Worm (Caenorhabditis elegans): Measurements from ENCODE around the gene C17C3.24.
A peak's percentile ranks its signal among the peaks of the same experiment; 100 is the strongest.

The C17C3.24 gene

DNA sequence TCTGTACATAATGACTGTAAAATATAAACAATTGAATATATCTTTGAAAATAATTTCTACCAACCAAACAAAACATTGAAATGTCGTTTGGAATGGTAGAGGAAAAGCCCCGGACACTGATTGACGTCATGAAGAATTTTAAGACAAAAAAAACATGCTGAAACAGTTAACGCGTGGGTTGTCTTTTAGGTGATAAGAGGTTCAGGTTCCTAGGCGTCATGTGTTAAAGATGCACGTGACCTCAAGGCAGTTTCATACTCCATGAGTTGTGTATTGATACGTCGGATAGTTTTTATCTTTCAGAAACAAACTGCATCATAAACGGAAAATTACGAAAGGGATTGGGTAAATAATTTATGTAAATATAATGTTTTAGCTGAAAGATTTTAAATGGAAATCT, 15.5 kb upstream of the C17C3.24 start:
- peak; percentile 55 for TF ChIP-seq nhr-80 (tag; optimal IDR thresholded peaks at IDR 0.05)
- no peak for TF ChIP-seq lir-1 (GFP tag; conservative IDR thresholded peaks at IDR 0.05)
- no peak for TF ChIP-seq snpc-4 (GFP tag; optimal IDR thresholded peaks at IDR 0.05)
- TF ChIP-seq snpc-4 (tag; optimal IDR thresholded peaks at IDR 0.05) = peak in 1 of 4 experiments; percentile 7
- TF ChIP-seq nfyb-1 (GFP tag; IDR thresholded peaks at IDR 0.05) = no peak
- no peak for TF ChIP-seq lin-54 (GFP tag; optimal IDR thresholded peaks at IDR 0.05)
- no peak for TF ChIP-seq F33H1.4 (GFP tag; IDR thresholded peaks at IDR 0.05)

DNA sequence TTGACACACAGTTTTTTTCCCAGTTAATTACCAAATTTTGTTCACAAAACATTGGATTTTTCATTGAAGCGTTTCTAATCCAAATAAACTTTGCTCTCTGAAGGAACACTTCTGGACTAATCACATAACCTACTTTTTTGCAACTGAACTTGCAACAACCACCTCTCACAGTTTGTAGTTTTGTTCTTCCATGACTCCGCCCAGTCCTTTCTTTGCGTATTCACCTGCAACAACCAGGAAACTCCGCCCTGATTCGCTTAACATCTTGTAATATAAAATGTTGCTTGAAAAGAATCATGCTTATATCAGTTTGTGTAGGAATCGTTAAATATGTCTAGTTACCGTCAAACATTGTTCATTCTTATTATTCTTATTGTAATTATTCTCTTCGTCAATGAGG, 14.8 kb upstream of the C17C3.24 start, which contains the start of gene ins-11:
Gene ins-11 (plus strand): TSS at position 301 of the 400 bp plus-strand sequence.
- TF ChIP-seq bed-1 (GFP tag; IDR thresholded peaks at IDR 0.05) = no peak
- TF ChIP-seq nfya-1 (tag; optimal IDR thresholded peaks at IDR 0.05; ENCODE audit: borderline replicate concordance, insufficient read depth) = no peak
- TF ChIP-seq athp-1 (tag; optimal IDR thresholded peaks at IDR 0.05) = no peak
- TF ChIP-seq ama-1 (optimal IDR thresholded peaks at IDR 0.05) = no peak
- TF ChIP-seq ama-1 (GFP tag; optimal IDR thresholded peaks at IDR 0.05) = no peak
- TF ChIP-seq snpc-1.3 (tag; optimal IDR thresholded peaks at IDR 0.05; ENCODE audit: insufficient read depth) = no peak
- TF ChIP-seq nhr-80 (tag; optimal IDR thresholded peaks at IDR 0.05) = no peak
- no peak for TF ChIP-seq dox-1 (GFP tag; IDR thresholded peaks at IDR 0.05)
- no peak for TF ChIP-seq lin-40 (tag; optimal IDR thresholded peaks at IDR 0.05)
- TF ChIP-seq madf-3 (GFP tag; IDR thresholded peaks at IDR 0.05) = no peak
- no peak for TF ChIP-seq mxl-1 (tag; optimal IDR thresholded peaks at IDR 0.05)

DNA sequence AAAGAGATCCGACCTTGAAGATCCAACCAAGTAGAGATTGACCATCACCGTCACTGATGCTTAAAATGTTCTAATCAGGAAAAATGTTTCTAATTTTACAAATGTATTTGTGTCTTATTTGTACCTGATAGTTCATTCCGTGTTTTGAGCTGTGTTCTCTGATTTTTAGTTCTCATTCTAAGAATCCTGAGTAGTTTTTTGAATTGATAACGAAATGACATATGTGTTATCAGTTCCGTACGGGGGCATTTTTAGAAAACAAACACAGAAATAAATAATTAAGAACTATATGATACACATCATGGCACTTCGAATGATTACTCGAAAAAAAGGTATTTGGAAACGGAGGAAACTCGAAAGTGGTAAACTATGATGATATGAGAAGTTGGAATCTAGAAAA, 13.9 kb upstream of the C17C3.24 start:
- TF ChIP-seq attf-3 (GFP tag; conservative IDR thresholded peaks at IDR 0.05) (no peak), mel-28 (tag; optimal IDR thresholded peaks at IDR 0.05; ENCODE audit: borderline replicate concordance) (no peak), zfh-2 (GFP tag; conservative IDR thresholded peaks at IDR 0.05) (no peak), cebp-1 (GFP tag; IDR thresholded peaks at IDR 0.05) (no peak), cebp-1 (tag; optimal IDR thresholded peaks at IDR 0.05) (no peak), bed-1 (GFP tag; IDR thresholded peaks at IDR 0.05) (no peak), sdz-38 (tag; optimal IDR thresholded peaks at IDR 0.05) (no peak), nfya-1 (tag; optimal IDR thresholded peaks at IDR 0.05; ENCODE audit: borderline replicate concordance, insufficient read depth) (no peak), nhr-179 (tag; optimal IDR thresholded peaks at IDR 0.05) (no peak), F23B12.7 (tag; optimal IDR thresholded peaks at IDR 0.05; ENCODE audit: insufficient read depth) (no peak), Y67H2A.10 (GFP tag; conservative IDR thresholded peaks at IDR 0.05) (no peak), sptf-2 (GFP tag; optimal IDR thresholded peaks at IDR 0.05) (no peak), madf-10 (tag; optimal IDR thresholded peaks at IDR 0.05) (no peak), somi-1 (GFP tag; optimal IDR thresholded peaks at IDR 0.05) (no peak), ztf-25 (GFP tag; IDR thresholded peaks at IDR 0.05) (no peak), let-607 (tag; optimal IDR thresholded peaks at IDR 0.05) (no peak), B0035.1 (tag; optimal IDR thresholded peaks at IDR 0.05) (no peak), athp-1 (tag; optimal IDR thresholded peaks at IDR 0.05) (no peak), madf-8 (GFP tag; conservative IDR thresholded peaks at IDR 0.05) (no peak), attf-5 (GFP tag; optimal IDR thresholded peaks at IDR 0.05) (no peak), F33H1.4 (GFP tag; IDR thresholded peaks at IDR 0.05) (no peak)

DNA sequence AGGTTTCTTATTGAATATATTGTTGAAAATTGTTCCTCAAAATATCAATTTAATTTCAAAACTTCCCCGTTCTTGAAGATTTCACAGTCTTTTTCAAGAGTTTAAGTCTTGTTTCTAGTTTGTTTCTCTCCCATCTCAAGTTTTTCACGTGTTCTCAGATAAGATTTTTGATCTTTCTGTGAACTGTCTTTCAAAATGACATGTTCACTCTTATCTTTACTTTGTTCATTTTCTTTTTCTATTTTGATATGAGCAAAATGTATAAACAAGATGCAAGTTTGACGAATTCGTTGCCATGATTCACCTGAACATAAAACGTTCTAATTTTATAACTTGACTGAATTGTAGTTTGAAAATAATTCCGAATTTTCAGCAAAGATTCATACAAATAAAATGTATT, 13.2 kb upstream of the C17C3.24 start:
- TF ChIP-seq Y67H2A.10 (GFP tag; conservative IDR thresholded peaks at IDR 0.05) (no peak), ztf-3 (GFP tag; optimal IDR thresholded peaks at IDR 0.05) (no peak), ZK185.1 (tag; optimal IDR thresholded peaks at IDR 0.05; ENCODE audit: poor library complexity, severe bottlenecking) (no peak), aptf-2 (GFP tag; conservative IDR thresholded peaks at IDR 0.05) (no peak), gei-17 (GFP tag; optimal IDR thresholded peaks at IDR 0.05) (no peak), unc-62 (GFP tag; optimal IDR thresholded peaks at IDR 0.05) (peak; percentile 11), athp-1 (tag; optimal IDR thresholded peaks at IDR 0.05) (no peak), dox-1 (GFP tag; IDR thresholded peaks at IDR 0.05) (no peak), tbx-9 (tag; optimal IDR thresholded peaks at IDR 0.05; ENCODE audit: borderline replicate concordance) (no peak), F39B2.1 (GFP tag; IDR thresholded peaks at IDR 0.05) (no peak), aptf-3 (GFP tag; IDR thresholded peaks at IDR 0.05) (no peak), repo-1 (tag; optimal IDR thresholded peaks at IDR 0.05) (no peak), nhr-80 (tag; optimal IDR thresholded peaks at IDR 0.05) (peak; percentile 27), snpc-1.1 (tag; optimal IDR thresholded peaks at IDR 0.05; ENCODE audit: insufficient read depth) (no peak), ceh-100 (GFP tag; IDR thresholded peaks at IDR 0.05) (no peak)

Measured in whole organism, young adult.